Comparison of ENCODE assay signal across 1 fruit fly cellular context in the genomic region with DNA sequence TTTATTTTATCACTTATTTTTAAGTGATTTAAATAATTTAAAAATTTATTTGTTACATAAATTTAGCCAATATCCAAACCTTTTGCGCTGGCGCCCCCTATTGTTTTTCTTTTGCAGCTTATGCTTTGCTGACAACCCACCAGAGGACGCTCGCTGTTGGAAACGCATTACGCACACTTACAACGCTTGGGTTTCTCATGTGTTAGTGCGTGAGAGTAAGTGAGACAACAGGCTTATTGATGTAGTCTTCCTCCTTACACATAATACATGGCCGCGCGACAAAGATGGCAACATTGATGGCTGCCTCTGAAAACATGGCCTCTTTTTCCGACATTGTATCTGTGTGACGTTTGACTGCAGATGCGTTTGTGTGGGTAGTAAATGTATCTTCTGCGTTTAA.
A peak's percentile ranks its signal among the peaks of the same experiment; 100 is the strongest.
TF ChIP-seq lines count a peak whose summit lies in the region.

No protein-coding gene starts in this region.

TF ChIP-seq in whole organism, embryonic, 481 proteins besides CTCF, POLR2A, EP300 and RAD21 (continued from another document and continues in another):
- TF ChIP-seq twi (tag; optimal IDR thresholded peaks at IDR 0.05; lab: Kevin White, UChicago) (peak; percentile 82), HHEX (GFP tag; optimal IDR thresholded peaks at IDR 0.05; lab: Kevin White, UChicago) (peak; percentile 22), CG7745 (tag; optimal IDR thresholded peaks at IDR 0.05; lab: Kevin White, UChicago) (peak; percentile 19), Neu2 (GFP tag; optimal IDR thresholded peaks at IDR 0.05; lab: Kevin White, UChicago; ENCODE audit: borderline replicate concordance) (no peak), ewg (GFP tag; optimal IDR thresholded peaks at IDR 0.05; lab: Kevin White, UChicago) (peak; percentile 98), CG10366 (GFP tag; IDR thresholded peaks at IDR 0.05; lab: Robert Waterston, UW) (peak; percentile 71), grau (tag; optimal IDR thresholded peaks at IDR 0.05; lab: Kevin White, UChicago) (peak; percentile 69), CG2712 (tag; optimal IDR thresholded peaks at IDR 0.05; lab: Kevin White, UChicago) (peak; percentile 62), Hsf (GFP tag; optimal IDR thresholded peaks at IDR 0.05; lab: Kevin White, UChicago) (peak; percentile 79), croc (GFP tag; conservative IDR thresholded peaks at IDR 0.05; lab: Robert Waterston, UW) (peak; percentile 31; the same call in 1 of the 3 replicates), fd96Cb (tag; optimal IDR thresholded peaks at IDR 0.05; lab: Kevin White, UChicago) (peak; percentile 22), btn (GFP tag; optimal IDR thresholded peaks at IDR 0.05; lab: Kevin White, UChicago) (no peak), phol (tag; optimal IDR thresholded peaks at IDR 0.05; lab: Kevin White, UChicago) (peak; percentile 100), chif (GFP tag; optimal IDR thresholded peaks at IDR 0.05; lab: Kevin White, UChicago) (peak; percentile 13 to 67), Adf1 (GFP tag; IDR thresholded peaks at IDR 0.05; lab: Robert Waterston, UW) (peak; percentile 97), CG4820 (GFP tag; optimal IDR thresholded peaks at IDR 0.05; lab: Kevin White, UChicago) (peak; percentile 51), gsb-n (tag; optimal IDR thresholded peaks at IDR 0.05; lab: Kevin White, UChicago) (peak; percentile 61), CG10979 (tag; optimal IDR thresholded peaks at IDR 0.05; lab: Kevin White, UChicago) (peak; percentile 29), tx (GFP tag; optimal IDR thresholded peaks at IDR 0.05; lab: Kevin White, UChicago) (peak; percentile 7), nmo (GFP tag; optimal IDR thresholded peaks at IDR 0.05; lab: Kevin White, UChicago) (peak; percentile 85), gsb (GFP tag; IDR thresholded peaks at IDR 0.05; lab: Robert Waterston, UW) (peak; percentile 46; the same call in 1 of the 2 replicates), Rx (GFP tag; IDR thresholded peaks at IDR 0.05; lab: Robert Waterston, UW) (peak; percentile 37; the same call in 1 of the 2 replicates), toy (GFP tag; IDR thresholded peaks at IDR 0.05; lab: Robert Waterston, UW) (no peak), cas (GFP tag; IDR thresholded peaks at IDR 0.05; lab: Robert Waterston, UW) (no peak), Dll (GFP tag; IDR thresholded peaks at IDR 0.05; lab: Robert Waterston, UW; ENCODE audit: partially characterized antibody) (no peak), CG12744 (GFP tag; optimal IDR thresholded peaks at IDR 0.05; lab: Kevin White, UChicago) (peak; percentile 74), maf-S (GFP tag; optimal IDR thresholded peaks at IDR 0.05; lab: Kevin White, UChicago) (peak; percentile 32), hb (GFP tag; IDR thresholded peaks at IDR 0.05; lab: Robert Waterston, UW; ENCODE audit: partially characterized antibody) (peak; percentile 36; the same call in 1 of the 3 replicates), crc (GFP tag; optimal IDR thresholded peaks at IDR 0.05; lab: Kevin White, UChicago) (no peak), CG17361 (GFP tag; IDR thresholded peaks at IDR 0.05; lab: Robert Waterston, UW) (peak; percentile 58; the same call in 2 of the 3 replicates), CG6175 (GFP tag; IDR thresholded peaks at IDR 0.05; lab: Robert Waterston, UW) (peak; percentile 30; the same call in 1 of the 3 replicates), mam (GFP tag; optimal IDR thresholded peaks at IDR 0.05; lab: Kevin White, UChicago) (peak; percentile 52), NK7.1 (GFP tag; optimal IDR thresholded peaks at IDR 0.05; lab: Kevin White, UChicago) (no peak), Bteb2 (GFP tag; optimal IDR thresholded peaks at IDR 0.05; lab: Kevin White, UChicago) (no peak), emc (GFP tag; optimal IDR thresholded peaks at IDR 0.05; lab: Kevin White, UChicago) (peak; percentile 15), Xrp1 (GFP tag; IDR thresholded peaks at IDR 0.05; lab: Robert Waterston, UW) (peak; percentile 45; the same call in 1 of the 2 replicates), CHES-1-like (GFP tag; optimal IDR thresholded peaks at IDR 0.05; lab: Kevin White, UChicago) (peak; percentile 0), Six4 (GFP tag; optimal IDR thresholded peaks at IDR 0.05; lab: Kevin White, UChicago) (no peak), Meics (GFP tag; optimal IDR thresholded peaks at IDR 0.05; lab: Kevin White, UChicago) (peak; percentile 57), lola (GFP tag; optimal IDR thresholded peaks at IDR 0.05; lab: Kevin White, UChicago) (peak in 1 of 3 experiments; percentile 73), CG2116 (GFP tag; optimal IDR thresholded peaks at IDR 0.05; lab: Kevin White, UChicago) (peak; percentile 1), Atf-2 (GFP tag; optimal IDR thresholded peaks at IDR 0.05; lab: Kevin White, UChicago) (peak; percentile 47), fd3F (GFP tag; optimal IDR thresholded peaks at IDR 0.05; lab: Kevin White, UChicago) (peak; percentile 33), CG14965 (GFP tag; optimal IDR thresholded peaks at IDR 0.05; lab: Kevin White, UChicago; ENCODE audit: borderline replicate concordance) (no peak), CG34224 (GFP tag; IDR thresholded peaks at IDR 0.05; lab: Robert Waterston, UW; ENCODE audit: partially characterized antibody) (no peak), org-1 (GFP tag; optimal IDR thresholded peaks at IDR 0.05; lab: Kevin White, UChicago) (peak; percentile 6), da (GFP tag; optimal IDR thresholded peaks at IDR 0.05; lab: Kevin White, UChicago) (peak; percentile 61), fd64A (GFP tag; optimal IDR thresholded peaks at IDR 0.05; lab: Kevin White, UChicago) (peak; percentile 24), dimm (GFP tag; IDR thresholded peaks at IDR 0.05; lab: Robert Waterston, UW) (no peak), CG14014 (GFP tag; IDR thresholded peaks at IDR 0.05; lab: Robert Waterston, UW) (peak; percentile 17; the same call in 1 of the 2 replicates), danr (GFP tag; IDR thresholded peaks at IDR 0.05; lab: Robert Waterston, UW) (no peak), CG33557 (GFP tag; optimal IDR thresholded peaks at IDR 0.05; lab: Kevin White, UChicago) (peak; percentile 40), pum (GFP tag; optimal IDR thresholded peaks at IDR 0.05; lab: Kevin White, UChicago) (peak; percentile 46), ranshi (GFP tag; IDR thresholded peaks at IDR 0.05; lab: Robert Waterston, UW) (peak; percentile 54), CG12071 (GFP tag; optimal IDR thresholded peaks at IDR 0.05; lab: Kevin White, UChicago) (peak; percentile 18), CG1024 (GFP tag; IDR thresholded peaks at IDR 0.05; lab: Robert Waterston, UW) (peak; percentile 63), en (GFP tag; optimal IDR thresholded peaks at IDR 0.05; lab: Kevin White, UChicago) (peak; percentile 16), CG8281 (tag; optimal IDR thresholded peaks at IDR 0.05; lab: Kevin White, UChicago) (no peak), CG17829 (tag; optimal IDR thresholded peaks at IDR 0.05; lab: Kevin White, UChicago) (peak; percentile 72), gce (GFP tag; IDR thresholded peaks at IDR 0.05; lab: Robert Waterston, UW) (peak; percentile 45; the same call in 1 of the 3 replicates), CG2202 (tag; optimal IDR thresholded peaks at IDR 0.05; lab: Kevin White, UChicago) (no peak), br (optimal IDR thresholded peaks at IDR 0.05; lab: Kevin White, UChicago) (no peak), Sry-β (GFP tag; optimal IDR thresholded peaks at IDR 0.05; lab: Kevin White, UChicago) (no peak), CrebB (tag; optimal IDR thresholded peaks at IDR 0.05; lab: Kevin White, UChicago) (no peak), sr (GFP tag; IDR thresholded peaks at IDR 0.05; lab: Robert Waterston, UW) (peak; percentile 92), CG2678 (tag; optimal IDR thresholded peaks at IDR 0.05; lab: Kevin White, UChicago) (peak; percentile 52), Doc3 (GFP tag; IDR thresholded peaks at IDR 0.05; lab: Robert Waterston, UW; ENCODE audit: partially characterized antibody) (no peak), CG16863 (GFP tag; optimal IDR thresholded peaks at IDR 0.05; lab: Kevin White, UChicago) (peak; percentile 59), luna (GFP tag; optimal IDR thresholded peaks at IDR 0.05; lab: Kevin White, UChicago) (no peak), CG1233 (GFP tag; optimal IDR thresholded peaks at IDR 0.05; lab: Kevin White, UChicago) (peak; percentile 55), oc (tag; optimal IDR thresholded peaks at IDR 0.05; lab: Kevin White, UChicago) (peak; percentile 91), schlank (tag; optimal IDR thresholded peaks at IDR 0.05; lab: Kevin White, UChicago) (no peak), CG3995 (GFP tag; optimal IDR thresholded peaks at IDR 0.05; lab: Kevin White, UChicago) (no peak), corto (GFP tag; optimal IDR thresholded peaks at IDR 0.05; lab: Kevin White, UChicago) (no peak), prd (optimal IDR thresholded peaks at IDR 0.05; lab: Kevin White, UChicago) (no peak), prd (GFP tag; IDR thresholded peaks at IDR 0.05; lab: Robert Waterston, UW) (peak; percentile 76; the same call in 2 of the 3 replicates), Dbx (GFP tag; IDR thresholded peaks at IDR 0.05; lab: Robert Waterston, UW) (peak; percentile 80), Ets65A (GFP tag; lab: Kevin White, UChicago) (peak; percentile 92), CG6689 (GFP tag; IDR thresholded peaks at IDR 0.05; lab: Robert Waterston, UW) (no peak), sima (GFP tag; optimal IDR thresholded peaks at IDR 0.05; lab: Kevin White, UChicago) (no peak), slbo (GFP tag; IDR thresholded peaks at IDR 0.05; lab: Robert Waterston, UW) (peak; percentile 88), peb (GFP tag; IDR thresholded peaks at IDR 0.05; lab: Robert Waterston, UW) (peak; percentile 65), pho (GFP tag; optimal IDR thresholded peaks at IDR 0.05; lab: Kevin White, UChicago) (peak; percentile 64), sc (optimal IDR thresholded peaks at IDR 0.05; lab: Kevin White, UChicago) (no peak), sc (GFP tag; optimal IDR thresholded peaks at IDR 0.05; lab: Kevin White, UChicago) (peak; percentile 16), CG17385 (GFP tag; optimal IDR thresholded peaks at IDR 0.05; lab: Kevin White, UChicago) (peak; percentile 34), dmrt11E (tag; optimal IDR thresholded peaks at IDR 0.05; lab: Kevin White, UChicago) (peak; percentile 54), fru (optimal IDR thresholded peaks at IDR 0.05; lab: Kevin White, UChicago) (no peak), Sin3A (optimal IDR thresholded peaks at IDR 0.05; lab: Kevin White, UChicago) (no peak), Hey (tag; optimal IDR thresholded peaks at IDR 0.05; lab: Kevin White, UChicago) (peak; percentile 9), CG1602 (GFP tag; optimal IDR thresholded peaks at IDR 0.05; lab: Kevin White, UChicago) (peak; percentile 72), Myb (GFP tag; optimal IDR thresholded peaks at IDR 0.05; lab: Kevin White, UChicago) (peak; percentile 13), ind (GFP tag; optimal IDR thresholded peaks at IDR 0.05; lab: Kevin White, UChicago) (peak; percentile 49), CG9215 (GFP tag; IDR thresholded peaks at IDR 0.05; lab: Robert Waterston, UW) (no peak; the same call in 1 of the 2 replicates), CG7556 (GFP tag; optimal IDR thresholded peaks at IDR 0.05; lab: Kevin White, UChicago) (peak; percentile 13), slp2 (GFP tag; optimal IDR thresholded peaks at IDR 0.05; lab: Kevin White, UChicago) (peak; percentile 11), unc-4 (GFP tag; IDR thresholded peaks at IDR 0.05; lab: Robert Waterston, UW; ENCODE audit: partially characterized antibody) (no peak), CG17912 (GFP tag; optimal IDR thresholded peaks at IDR 0.05; lab: Kevin White, UChicago) (peak; percentile 84), CG11723 (GFP tag; optimal IDR thresholded peaks at IDR 0.05; lab: Kevin White, UChicago) (no peak), CG17359 (tag; optimal IDR thresholded peaks at IDR 0.05; lab: Kevin White, UChicago) (peak; percentile 48), CG17328 (GFP tag; IDR thresholded peaks at IDR 0.05; lab: Robert Waterston, UW) (peak; percentile 72), dan (GFP tag; IDR thresholded peaks at IDR 0.05; lab: Robert Waterston, UW) (no peak), wor (GFP tag; IDR thresholded peaks at IDR 0.05; lab: Robert Waterston, UW) (no peak), CG10565 (GFP tag; optimal IDR thresholded peaks at IDR 0.05; lab: Kevin White, UChicago) (no peak), Oli (tag; optimal IDR thresholded peaks at IDR 0.05; lab: Kevin White, UChicago) (peak; percentile 35), CG5245 (GFP tag; optimal IDR thresholded peaks at IDR 0.05; lab: Kevin White, UChicago) (peak; percentile 70), Ptx1 (GFP tag; IDR thresholded peaks at IDR 0.05; lab: Robert Waterston, UW) (peak; percentile 78), CG8388 (GFP tag; optimal IDR thresholded peaks at IDR 0.05; lab: Kevin White, UChicago) (peak; percentile 5), CG10462 (GFP tag; optimal IDR thresholded peaks at IDR 0.05; lab: Kevin White, UChicago) (peak; percentile 25), CG42726 (GFP tag; IDR thresholded peaks at IDR 0.05; lab: Robert Waterston, UW; ENCODE audit: partially characterized antibody) (peak; percentile 62), Sox100B (GFP tag; optimal IDR thresholded peaks at IDR 0.05; lab: Kevin White, UChicago) (peak; percentile 8), CG9932 (GFP tag; IDR thresholded peaks at IDR 0.05; lab: Robert Waterston, UW) (peak; percentile 82), CG14710 (tag; optimal IDR thresholded peaks at IDR 0.05; lab: Kevin White, UChicago) (peak; percentile 30), tap (tag; optimal IDR thresholded peaks at IDR 0.05; lab: Kevin White, UChicago) (peak; percentile 31), CG3065 (GFP tag; optimal IDR thresholded peaks at IDR 0.05; lab: Kevin White, UChicago) (peak; percentile 77), CG7963 (GFP tag; IDR thresholded peaks at IDR 0.05; lab: Robert Waterston, UW; ENCODE audit: partially characterized antibody) (peak; percentile 48; the same call in 1 of the 3 replicates), CG14050 (GFP tag; IDR thresholded peaks at IDR 0.05; lab: Robert Waterston, UW) (peak; percentile 37; the same call in 1 of the 3 replicates), pnt (GFP tag; optimal IDR thresholded peaks at IDR 0.05; lab: Kevin White, UChicago) (peak; percentile 38), Fer3 (tag; optimal IDR thresholded peaks at IDR 0.05; lab: Kevin White, UChicago) (peak; percentile 30), Ravus (GFP tag; IDR thresholded peaks at IDR 0.05; lab: Robert Waterston, UW) (peak; percentile 2; the same call in 1 of the 2 replicates), CG11093 (GFP tag; IDR thresholded peaks at IDR 0.05; lab: Robert Waterston, UW) (peak; percentile 23; the same call in 1 of the 3 replicates), CG7372 (GFP tag; IDR thresholded peaks at IDR 0.05; lab: Robert Waterston, UW) (peak; percentile 59; the same call in 1 of the 2 replicates), bab2 (GFP tag; optimal IDR thresholded peaks at IDR 0.05; lab: Kevin White, UChicago) (peak; percentile 56), gfzf (GFP tag; optimal IDR thresholded peaks at IDR 0.05; lab: Kevin White, UChicago) (no peak), Usf (GFP tag; optimal IDR thresholded peaks at IDR 0.05; lab: Kevin White, UChicago) (no peak)
